Worm (Caenorhabditis elegans) whole organism, L1 larva: ENCODE data around the gene R160.10.

ENCODE experiments used
- C04F5.9 ChIP-seq: sonication (generic microtip); optimal IDR thresholded peaks from 2 replicates; lab custom pipeline; 2016; ENCODE audit warnings: missing genetic modification characterization, missing compliant biosample characterization
- C16A3.4 ChIP-seq: fragments of 150-350 bp; optimal IDR thresholded peaks from 2 replicates; lab custom pipeline; 2014; ENCODE audit warnings: missing biosample characterization, missing genetic modification characterization
- C34B4.2 ChIP-seq: sonication (generic microtip); optimal IDR thresholded peaks from 2 replicates; lab custom pipeline; 2017; ENCODE audit warnings: mild to moderate bottlenecking, missing genetic modification characterization, missing compliant biosample characterization
- F16B12.6 ChIP-seq: fragments of 150-350 bp; optimal IDR thresholded peaks from 2 replicates; lab custom pipeline; 2014; ENCODE audit warnings: missing biosample characterization, missing genetic modification characterization
- aha-1 ChIP-seq: fragments of 150-350 bp; optimal IDR thresholded peaks from 2 replicates; lab custom pipeline; 2014; ENCODE audit warnings: missing biosample characterization, missing genetic modification characterization
- blmp-1 ChIP-seq: fragments of 150-350 bp; optimal IDR thresholded peaks from 2 replicates; lab custom pipeline; 2014; ENCODE audit warnings: missing biosample characterization, missing genetic modification characterization
- ceh-8 ChIP-seq: fragments of 200-800 bp; sonication (Bioruptor generic); optimal IDR thresholded peaks from 2 replicates; lab custom pipeline; 2018; ENCODE audit warnings: mild to moderate bottlenecking, missing genetic modification characterization, moderate library complexity, missing compliant biosample characterization
- ceh-88 ChIP-seq: fragments of 200-800 bp; sonication (Bioruptor generic); IDR thresholded peaks from 2 replicates; pipeline ENCODE4 v1.3.6; 2022; ENCODE audit warnings: missing genetic modification characterization, missing compliant biosample characterization
- ceh-90 ChIP-seq: sonication (generic microtip); optimal IDR thresholded peaks from 2 replicates; lab custom pipeline; 2016; ENCODE audit warnings: missing genetic modification characterization, missing compliant biosample characterization
- dsc-1 ChIP-seq: sonication (generic microtip); optimal IDR thresholded peaks from 2 replicates; lab custom pipeline; 2016; ENCODE audit warnings: mild to moderate bottlenecking, missing genetic modification characterization, missing compliant biosample characterization
- efl-1 ChIP-seq, 4 experiments: fragments of 150-350 bp; optimal IDR thresholded peaks in 3 of 4; peaks in 1 of 4; 1 replicate in 1 of 4; 2 replicates in 3 of 4; lab custom pipeline; 2014; ENCODE audit warnings: missing biosample characterization in 2 of 4, missing genetic modification characterization in 2 of 4, missing genetic modification reagents in 2 of 4
- egl-13 ChIP-seq: sonication (generic microtip); optimal IDR thresholded peaks from 2 replicates; lab custom pipeline; 2016; ENCODE audit warnings: missing genotype, missing genetic modification reagents, missing genetic modification characterization, missing compliant biosample characterization
- egl-27 ChIP-seq, 2 experiments: fragments of 150-350 bp in 1 of 2; sonication (generic microtip); optimal IDR thresholded peaks; 3 replicates each; lab custom pipeline; 2017 to 2018; ENCODE audit warnings: missing biosample characterization in 2 of 2, missing genetic modification characterization in 2 of 2, missing genetic modification reagents in 2 of 2
- elt-2 ChIP-seq: sonication (generic microtip); optimal IDR thresholded peaks from 2 replicates; lab custom pipeline; 2016; ENCODE audit warnings: missing genetic modification characterization, mild to moderate bottlenecking, inconsistent platforms, missing compliant biosample characterization, missing genetic modification reagents
- elt-3 ChIP-seq, 6 experiments: fragments of 150-350 bp in 1 of 6; sonication (generic microtip); optimal IDR thresholded peaks; 2 replicates each; lab custom pipeline; 2017 to 2018; ENCODE audit warnings: missing biosample characterization in 6 of 6, missing genetic modification characterization in 6 of 6, inconsistent platforms in 1 of 6
- fkh-4 ChIP-seq: sonication (generic microtip); optimal IDR thresholded peaks from 2 replicates; lab custom pipeline; 2016; ENCODE audit warnings: missing compliant biosample characterization, missing genetic modification characterization, borderline replicate concordance
- fkh-8 ChIP-seq: sonication (generic microtip); optimal IDR thresholded peaks from 2 replicates; lab custom pipeline; 2016; ENCODE audit warnings: mild to moderate bottlenecking, missing genetic modification characterization, missing compliant biosample characterization
- grh-1 ChIP-seq: fragments of 200-800 bp; sonication (Bioruptor generic); IDR thresholded peaks from 2 replicates; pipeline ENCODE4 v1.3.6; 2022; ENCODE audit warnings: missing genetic modification reagents, missing genetic modification characterization, missing compliant biosample characterization
- hlh-17 ChIP-seq: fragments of 200-800 bp; sonication (Bioruptor generic); optimal IDR thresholded peaks from 2 replicates; lab custom pipeline; 2018; ENCODE audit warnings: missing genetic modification characterization, mild to moderate bottlenecking, missing compliant biosample characterization, moderate library complexity, borderline replicate concordance
- hlh-4 ChIP-seq: sonication (generic microtip); optimal IDR thresholded peaks from 2 replicates; lab custom pipeline; 2016; ENCODE audit warnings: mild to moderate bottlenecking, missing genetic modification characterization, missing compliant biosample characterization
- hpl-2 ChIP-seq: fragments of 150-350 bp; optimal IDR thresholded peaks from 2 replicates; lab custom pipeline; 2014; ENCODE audit warnings: missing biosample characterization, missing genetic modification reagents, missing genetic modification characterization
- isw-1 ChIP-seq: fragments of 200-800 bp; sonication (Bioruptor generic); IDR thresholded peaks from 2 replicates; pipeline ENCODE4 v1.3.6; 2022; ENCODE audit warnings: missing genetic modification characterization, missing compliant biosample characterization
- jun-1 ChIP-seq: fragments of 150-350 bp; optimal IDR thresholded peaks from 2 replicates; lab custom pipeline; 2014; ENCODE audit warnings: missing biosample characterization, missing genetic modification reagents, missing genetic modification characterization
- lin-13 ChIP-seq: fragments of 150-350 bp; optimal IDR thresholded peaks from 2 replicates; lab custom pipeline; 2014; ENCODE audit warnings: missing biosample characterization, missing genetic modification reagents, missing genetic modification characterization
- lin-14 ChIP-seq: fragments of 200-800 bp; sonication (Bioruptor generic); optimal IDR thresholded peaks from 2 replicates; lab custom pipeline; 2018; ENCODE audit warnings: mild to moderate bottlenecking, missing genetic modification characterization, moderate library complexity, missing compliant biosample characterization
- lin-15B ChIP-seq: fragments of 150-350 bp; sonication (generic microtip); optimal IDR thresholded peaks from 3 replicates; lab custom pipeline; 2014; ENCODE audit warnings: missing biosample characterization, missing genetic modification characterization
- lin-35 ChIP-seq, 2 experiments: fragments of 150-350 bp; optimal IDR thresholded peaks; 2 replicates each; lab custom pipeline; 2014; ENCODE audit warnings: missing biosample characterization in 2 of 2, missing genetic modification characterization in 2 of 2, missing genetic modification reagents in 2 of 2
- lin-39 ChIP-seq: fragments of 150-350 bp; optimal IDR thresholded peaks from 2 replicates; lab custom pipeline; 2014; ENCODE audit warnings: missing biosample characterization, missing genetic modification reagents, missing genetic modification characterization
- mab-9 ChIP-seq: fragments of 200-800 bp; sonication (Bioruptor generic); IDR thresholded peaks from 2 replicates; pipeline ENCODE4 v1.3.6; 2022; ENCODE audit warnings: missing genetic modification reagents, missing genetic modification characterization, missing compliant biosample characterization
- mdl-1 ChIP-seq, 2 experiments: fragments of 150-350 bp; optimal IDR thresholded peaks; 2 replicates each; lab custom pipeline; 2014 to 2017; ENCODE audit warnings: missing biosample characterization in 2 of 2, missing genetic modification characterization in 2 of 2, inconsistent platforms in 1 of 2
- mef-2 ChIP-seq: fragments of 150-350 bp; optimal IDR thresholded peaks from 2 replicates; lab custom pipeline; 2014; ENCODE audit warnings: missing biosample characterization, missing genetic modification characterization
- mep-1 ChIP-seq: fragments of 150-350 bp; optimal IDR thresholded peaks from 2 replicates; lab custom pipeline; 2014; ENCODE audit warnings: missing biosample characterization, missing genetic modification characterization
- nhr-12 ChIP-seq: sonication (generic microtip); optimal IDR thresholded peaks from 2 replicates; lab custom pipeline; 2017; ENCODE audit warnings: missing biosample characterization, missing genetic modification characterization
- nhr-20 ChIP-seq: sonication (generic microtip); optimal IDR thresholded peaks from 2 replicates; lab custom pipeline; 2016; ENCODE audit warnings: mild to moderate bottlenecking, missing genetic modification characterization, missing compliant biosample characterization
- nhr-237 ChIP-seq: fragments of 150-350 bp; optimal IDR thresholded peaks from 2 replicates; lab custom pipeline; 2014; ENCODE audit warnings: missing biosample characterization, missing genetic modification characterization
- nhr-28 ChIP-seq: fragments of 150-350 bp; optimal IDR thresholded peaks from 2 replicates; lab custom pipeline; 2014; ENCODE audit warnings: missing biosample characterization, missing genetic modification characterization
- nhr-47 ChIP-seq: sonication (generic microtip); optimal IDR thresholded peaks from 2 replicates; lab custom pipeline; 2016; ENCODE audit warnings: mild to moderate bottlenecking, missing genetic modification characterization, moderate library complexity, missing compliant biosample characterization
- nhr-71 ChIP-seq: sonication (generic microtip); optimal IDR thresholded peaks from 2 replicates; lab custom pipeline; 2016; ENCODE audit warnings: mild to moderate bottlenecking, missing genetic modification characterization, moderate library complexity, missing compliant biosample characterization
- nhr-76 ChIP-seq: sonication (generic microtip); optimal IDR thresholded peaks from 2 replicates; lab custom pipeline; 2017; ENCODE audit warnings: missing biosample characterization, missing genetic modification characterization
- nhr-77 ChIP-seq: fragments of 150-350 bp; optimal IDR thresholded peaks from 2 replicates; lab custom pipeline; 2014; ENCODE audit warnings: missing biosample characterization, missing genetic modification characterization
- nhr-85 ChIP-seq: sonication (generic microtip); peaks from one replicate; lab custom pipeline; 2016; ENCODE audit warnings: missing genetic modification characterization, inconsistent platforms, missing compliant biosample characterization
- pax-3 ChIP-seq: fragments of 200-800 bp; sonication (Bioruptor generic); optimal IDR thresholded peaks from 2 replicates; lab custom pipeline; 2018; ENCODE audit warnings: mild to moderate bottlenecking, missing genetic modification characterization, moderate library complexity, missing compliant biosample characterization
- skn-1 ChIP-seq: fragments of 150-350 bp; optimal IDR thresholded peaks from 2 replicates; lab custom pipeline; 2014; ENCODE audit warnings: missing biosample characterization, missing genetic modification characterization
- snu-23 ChIP-seq: sonication (generic microtip); optimal IDR thresholded peaks from 2 replicates; lab custom pipeline; 2016; ENCODE audit warnings: missing genetic modification characterization, missing compliant biosample characterization
- sox-4 ChIP-seq: sonication (generic microtip); optimal IDR thresholded peaks from 2 replicates; lab custom pipeline; 2016; ENCODE audit warnings: missing genetic modification characterization, missing compliant biosample characterization
- sup-37 ChIP-seq: fragments of 200-800 bp; sonication (Bioruptor generic); optimal IDR thresholded peaks from 2 replicates; lab custom pipeline; 2018; ENCODE audit warnings: mild to moderate bottlenecking, missing genetic modification characterization, missing compliant biosample characterization
- swsn-7 ChIP-seq: sonication (generic microtip); optimal IDR thresholded peaks from 2 replicates; lab custom pipeline; 2016; ENCODE audit warnings: missing genetic modification characterization, missing compliant biosample characterization
- unc-130 ChIP-seq: fragments of 150-350 bp; optimal IDR thresholded peaks from 2 replicates; lab custom pipeline; 2017; ENCODE audit warnings: missing biosample characterization, missing genetic modification characterization, inconsistent platforms
- vab-15 ChIP-seq: sonication (generic microtip); optimal IDR thresholded peaks from 2 replicates; lab custom pipeline; 2017; ENCODE audit warnings: missing genotype, mild to moderate bottlenecking, missing genetic modification characterization, missing compliant biosample characterization
- ztf-11 ChIP-seq, 2 experiments: sonication (generic microtip); optimal IDR thresholded peaks; 2 replicates each; lab custom pipeline; 2016 to 2017; ENCODE audit warnings: missing genetic modification characterization in 2 of 2, missing biosample characterization in 1 of 2, missing compliant biosample characterization in 1 of 2
- ztf-4 ChIP-seq: fragments of 150-350 bp; optimal IDR thresholded peaks from 2 replicates; lab custom pipeline; 2014; ENCODE audit warnings: missing biosample characterization, missing genetic modification characterization

Gene R160.10

DNA sequence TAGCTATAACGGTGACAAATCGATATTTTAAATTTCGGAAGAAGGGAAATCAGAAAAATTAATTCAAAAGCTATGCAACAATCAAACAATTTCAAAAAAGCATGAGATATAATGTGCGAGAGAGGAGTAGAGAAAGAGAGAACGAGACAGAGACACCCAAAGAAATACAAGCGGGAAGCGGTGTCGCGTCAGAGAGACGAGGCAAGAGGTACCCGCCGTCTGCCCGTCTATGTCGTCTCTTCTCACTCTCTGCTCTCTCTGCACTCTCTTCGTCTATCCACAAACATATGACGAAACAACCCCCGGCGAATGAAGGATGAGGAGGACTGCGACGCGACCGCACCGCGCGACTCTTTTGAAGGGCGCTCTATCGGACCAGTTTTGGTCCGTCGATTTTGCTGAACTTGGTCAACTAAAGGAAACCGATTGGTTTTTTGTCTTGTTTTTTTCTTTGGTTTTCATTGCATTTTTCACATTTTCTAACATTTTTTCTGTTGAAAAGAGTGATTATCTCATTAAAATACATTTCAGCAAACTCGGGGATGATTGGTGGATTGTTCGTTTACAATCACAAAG lies 21.6 kb upstream of the R160.10 start, which contains the start of gene dpy-23 (continued):
- TF ChIP-seq F16B12.6 (peak; percentile 39), nhr-12 (tag; lab: Kevin White, UChicago) (no peak), hpl-2 (peak; percentile 66), jun-1 (tag; lab: Kevin White, UChicago) (peak; percentile 94), C04F5.9 (peak; percentile 8), efl-1 (optimal IDR thresholded peaks at IDR 0.05; lab: Kevin White, UChicago) (peak; percentile 78 to 94), efl-1 (GFP tag; optimal IDR thresholded peaks at IDR 0.05 in 1 of 2; lab: Kevin White, UChicago) (peak; percentile 37 to 95), ceh-88 (GFP tag; lab: Robert Waterston, UW) (peak; percentile 66; the same call in 1 of the 2 replicates), dsc-1 (tag; lab: Kevin White, UChicago) (peak; percentile 91), sox-4 (tag; lab: Kevin White, UChicago) (peak; percentile 74), ztf-11 (tag; optimal IDR thresholded peaks at IDR 0.05; lab: Kevin White, UChicago) (peak in 1 of 2 experiments; percentile 77), pax-3 (tag; lab: Kevin White, UChicago) (peak; percentile 73), ceh-8 (GFP tag; lab: Kevin White, UChicago) (peak; percentile 88), egl-27 (tag; optimal IDR thresholded peaks at IDR 0.05; lab: Kevin White, UChicago) (peak; percentile 76 to 86), elt-3 (tag; optimal IDR thresholded peaks at IDR 0.05; lab: Kevin White, UChicago) (peak in 4 of 6 experiments; percentile 6 to 72 (median 66)), sup-37 (GFP tag; lab: Kevin White, UChicago) (peak; percentile 17), fkh-4 (peak; percentile 46), nhr-237 (tag; lab: Kevin White, UChicago) (peak; percentile 92), nhr-76 (tag; lab: Kevin White, UChicago) (peak; percentile 23), egl-13 (tag; lab: Kevin White, UChicago) (peak; percentile 85), mdl-1 (tag; optimal IDR thresholded peaks at IDR 0.05; lab: Kevin White, UChicago) (peak in 1 of 2 experiments; percentile 86), ztf-4 (peak; percentile 94), mab-9 (GFP tag; lab: Robert Waterston, UW) (peak; percentile 64; the same call in 1 of the 2 replicates), lin-39 (peak; percentile 49), fkh-8 (peak; percentile 98), nhr-28 (tag; lab: Kevin White, UChicago) (no peak), nhr-47 (tag; lab: Kevin White, UChicago) (peak; percentile 94), nhr-77 (tag; lab: Kevin White, UChicago) (peak; percentile 96), mef-2 (tag; lab: Kevin White, UChicago) (peak; percentile 61), lin-13 (peak; percentile 94), swsn-7 (tag; lab: Kevin White, UChicago) (peak; percentile 96), unc-130 (tag; lab: Kevin White, UChicago) (peak; percentile 79), isw-1 (peak; percentile 83), grh-1 (GFP tag; lab: Robert Waterston, UW) (peak; percentile 89), elt-2 (tag; lab: Kevin White, UChicago) (peak; percentile 54), hlh-4 (no peak), skn-1 (peak; percentile 92), hlh-17 (GFP tag; lab: Kevin White, UChicago) (no peak), aha-1 (tag; lab: Kevin White, UChicago) (peak; percentile 56), lin-15B (tag; lab: Kevin White, UChicago) (peak; percentile 38)

DNA sequence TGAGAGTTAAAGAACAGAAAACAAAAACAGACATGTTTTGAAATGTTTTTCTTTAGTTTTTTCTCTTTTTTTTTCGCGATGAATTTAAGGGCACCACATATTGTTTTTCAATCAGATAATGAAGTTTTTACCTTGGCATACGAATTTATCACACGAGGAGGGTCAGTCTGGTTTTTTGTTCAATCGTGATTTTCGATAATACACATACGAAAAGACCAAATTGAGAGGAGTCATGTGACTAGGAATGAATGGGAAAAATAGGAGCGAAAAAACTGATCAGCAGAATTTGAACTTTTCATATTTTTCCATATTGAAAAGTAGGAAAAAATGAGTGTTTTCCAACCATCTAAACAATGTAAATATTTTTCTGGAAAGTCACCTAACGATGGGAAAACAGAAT lies 19.2 kb upstream of the R160.10 start:
- TF ChIP-seq mep-1 (tag; lab: Kevin White, UChicago) (peak; percentile 21), ceh-90 (tag; lab: Kevin White, UChicago) (no peak), nhr-71 (tag; lab: Kevin White, UChicago) (peak; percentile 51), sox-4 (tag; lab: Kevin White, UChicago) (no peak), elt-3 (tag; optimal IDR thresholded peaks at IDR 0.05; lab: Kevin White, UChicago) (peak in 1 of 6 experiments; percentile 13), unc-130 (tag; lab: Kevin White, UChicago) (peak; percentile 8), nhr-85 (tag; lab: Kevin White, UChicago) (peak; percentile 76), nhr-47 (tag; lab: Kevin White, UChicago) (peak; percentile 3), blmp-1 (tag; lab: Kevin White, UChicago) (peak; percentile 4), nhr-20 (peak; percentile 61), snu-23 (GFP tag; lab: Kevin White, UChicago) (peak; percentile 54), vab-15 (tag; lab: Kevin White, UChicago) (no peak), lin-14 (GFP tag; lab: Kevin White, UChicago) (peak; percentile 59), C16A3.4 (tag; lab: Kevin White, UChicago) (peak; percentile 1), sup-37 (GFP tag; lab: Kevin White, UChicago) (no peak), lin-35 (GFP tag; optimal IDR thresholded peaks at IDR 0.05; lab: Kevin White, UChicago) (peak in 1 of 2 experiments; percentile 51), C34B4.2 (tag; lab: Kevin White, UChicago) (no peak), nhr-237 (tag; lab: Kevin White, UChicago) (no peak), mef-2 (tag; lab: Kevin White, UChicago) (no peak)
